Worm (Caenorhabditis elegans): ENCODE measurements around the gene C01G10.7.

The C01G10.7 gene

ce11 chrV:15065068-15065744 is 20.3 kb upstream of the C01G10.7 start, which contains the start of gene C25D7.9 (continued):
- TF ChIP-seq fos-1 (tag; optimal IDR thresholded peaks at IDR 0.05) (no peak), ama-1 (optimal IDR thresholded peaks at IDR 0.05) (no peak), nhr-237 (tag; optimal IDR thresholded peaks at IDR 0.05) (no peak), F13H6.1 (tag; optimal IDR thresholded peaks at IDR 0.05) (peak; percentile 9), ztf-11 (tag; optimal IDR thresholded peaks at IDR 0.05) (no peak), crh-2 (tag; optimal IDR thresholded peaks at IDR 0.05) (no peak), gmeb-1 (tag; optimal IDR thresholded peaks at IDR 0.05) (peak; percentile 10), sem-4 (tag; optimal IDR thresholded peaks at IDR 0.05) (no peak), elt-1 (tag; optimal IDR thresholded peaks at IDR 0.05) (no peak), blmp-1 (tag; optimal IDR thresholded peaks at IDR 0.05; ENCODE audit: insufficient read depth) (no peak), ztf-1 (GFP tag; conservative IDR thresholded peaks at IDR 0.05) (no peak), zag-1 (tag; optimal IDR thresholded peaks at IDR 0.05) (peak; percentile 51), unc-55 (GFP tag; optimal IDR thresholded peaks at IDR 0.05) (peak; percentile 59), C34F6.9 (tag; optimal IDR thresholded peaks at IDR 0.05) (peak; percentile 29), Y55F3AM.14 (GFP tag; optimal IDR thresholded peaks at IDR 0.05) (no peak), lsy-2 (tag; optimal IDR thresholded peaks at IDR 0.05) (peak in 1 of 2 experiments; percentile 13)

- TF ChIP-seq mab-5 (tag; optimal IDR thresholded peaks at IDR 0.05) (no peak), ZK546.5 (tag; optimal IDR thresholded peaks at IDR 0.05) (no peak), unc-55 (GFP tag; optimal IDR thresholded peaks at IDR 0.05) (no peak), sem-4 (tag; optimal IDR thresholded peaks at IDR 0.05) (no peak)
Observed at ce11 chrV:15065837-15066348, 19.7 kb upstream of the C01G10.7 start, which contains the start of gene otub-1. Gene otub-1, plus strand, starts transcription at chrV:15066298.

ce11 chrV:15067165-15067564 is 18.4 kb upstream of the C01G10.7 start, which contains the start of gene C25D7.10:
Gene C25D7.10, plus strand, starts transcription at chrV:15067465.
- no peak for TF ChIP-seq ceh-82 (tag; optimal IDR thresholded peaks at IDR 0.05)
- TF ChIP-seq ztf-4 (tag; optimal IDR thresholded peaks at IDR 0.05): no peak
- no peak for TF ChIP-seq nhr-21 (tag; optimal IDR thresholded peaks at IDR 0.05)
- TF ChIP-seq unc-62 (GFP tag; optimal IDR thresholded peaks at IDR 0.05): no peak
- no peak for TF ChIP-seq peb-1 (tag; optimal IDR thresholded peaks at IDR 0.05)
- no peak for TF ChIP-seq Y55F3AM.14 (GFP tag; optimal IDR thresholded peaks at IDR 0.05)
- TF ChIP-seq gmeb-1 (tag; optimal IDR thresholded peaks at IDR 0.05): no peak
- TF ChIP-seq ceh-16 (tag; optimal IDR thresholded peaks at IDR 0.05): no peak

ce11 chrV:15068378-15068777 is 17.2 kb upstream of the C01G10.7 start, which contains the start of gene dnj-3:
Gene dnj-3, plus strand, starts transcription at chrV:15068678.
- TF ChIP-seq mdl-1 (tag; optimal IDR thresholded peaks at IDR 0.05) (no peak), ama-1 (optimal IDR thresholded peaks at IDR 0.05) (no peak), ztf-4 (tag; optimal IDR thresholded peaks at IDR 0.05) (no peak), zag-1 (tag; optimal IDR thresholded peaks at IDR 0.05) (no peak), fos-1 (tag; optimal IDR thresholded peaks at IDR 0.05) (no peak), unc-62 (GFP tag; optimal IDR thresholded peaks at IDR 0.05) (no peak), ceh-82 (tag; optimal IDR thresholded peaks at IDR 0.05) (no peak), nhr-11 (tag; optimal IDR thresholded peaks at IDR 0.05) (no peak), sem-4 (tag; optimal IDR thresholded peaks at IDR 0.05) (no peak), elt-1 (tag; optimal IDR thresholded peaks at IDR 0.05) (no peak), mbf-1 (tag; optimal IDR thresholded peaks at IDR 0.05) (no peak)

- TF ChIP-seq lsy-2 (tag; optimal IDR thresholded peaks at IDR 0.05): peak in 1 of 2 experiments; percentile 70
- no peak for TF ChIP-seq crh-2 (tag; optimal IDR thresholded peaks at IDR 0.05)
- TF ChIP-seq F13H6.1 (tag; optimal IDR thresholded peaks at IDR 0.05): no peak
- TF ChIP-seq nhr-10 (tag; optimal IDR thresholded peaks at IDR 0.05): no peak
- no peak for TF ChIP-seq sma-9 (GFP tag; optimal IDR thresholded peaks at IDR 0.05)
- TF ChIP-seq sma-9 (tag; optimal IDR thresholded peaks at IDR 0.05): no peak
- no peak for TF ChIP-seq ztf-11 (tag; optimal IDR thresholded peaks at IDR 0.05)
Observed at ce11 chrV:15069435-15069985, 16.0 kb upstream of the C01G10.7 start.
